Fruit fly (Drosophila melanogaster) whole organism, adult: ENCODE data around the gene 4E-T.
A peak's percentile ranks its signal among the peaks of the same experiment; 100 is the strongest.
"Not testable (repeated sequence)": the region's sequence is repeated elsewhere in the genome, so short reads cannot be mapped to it uniquely, and the experiment has no call there.

Experiments used
- CG11617 ChIP-seq: fragments of 200-800 bp; sonication (Bioruptor generic); optimal IDR thresholded peaks from 2 replicates; lab custom pipeline; 2017; ENCODE audit warnings: mild to moderate bottlenecking, missing biosample characterization, missing genetic modification reagents, missing genetic modification characterization
- CG12768 ChIP-seq: fragments of 200-800 bp; sonication (Bioruptor generic); optimal IDR thresholded peaks from 2 replicates; lab custom pipeline; 2017; ENCODE audit warnings: missing biosample characterization, missing genetic modification characterization, mild to moderate bottlenecking, moderate library complexity, missing genetic modification reagents
- CG14711 ChIP-seq: fragments of 200-800 bp; sonication (Bioruptor generic); optimal IDR thresholded peaks from 2 replicates; lab custom pipeline; 2018; ENCODE audit warnings: missing biosample characterization, mild to moderate bottlenecking, missing genetic modification characterization, moderate library complexity
- CG1620 ChIP-seq: fragments of 200-800 bp; sonication (Bioruptor generic); optimal IDR thresholded peaks from 2 replicates; lab custom pipeline; 2016; ENCODE audit warnings: missing biosample characterization, missing genetic modification characterization
- CG33017 ChIP-seq: fragments of 200-800 bp; sonication (Bioruptor generic); optimal IDR thresholded peaks from 2 replicates; lab custom pipeline; 2018; ENCODE audit warnings: missing biosample characterization, mild to moderate bottlenecking, missing genetic modification characterization, moderate library complexity
- CG5204 ChIP-seq: fragments of 200-800 bp; sonication (Bioruptor generic); optimal IDR thresholded peaks from 2 replicates; lab custom pipeline; 2016; ENCODE audit warnings: missing biosample characterization, missing genetic modification characterization
- CG7045 ChIP-seq: fragments of 200-800 bp; sonication (Bioruptor generic); optimal IDR thresholded peaks from 2 replicates; lab custom pipeline; 2017; ENCODE audit warnings: missing biosample characterization, mild to moderate bottlenecking, missing genetic modification characterization
- CG7101 ChIP-seq: fragments of 200-800 bp; sonication (Bioruptor generic); optimal IDR thresholded peaks from 2 replicates; lab custom pipeline; 2018; ENCODE audit warnings: missing biosample characterization, mild to moderate bottlenecking, missing genetic modification characterization, moderate library complexity
- Clk ChIP-seq: fragments of 200-800 bp; sonication (Bioruptor generic); optimal IDR thresholded peaks from 2 replicates; lab custom pipeline; 2017; ENCODE audit warnings: missing biosample characterization, missing genetic modification characterization
- Crg-1 ChIP-seq: fragments of 200-800 bp; sonication (Bioruptor generic); optimal IDR thresholded peaks from 2 replicates; lab custom pipeline; 2016; ENCODE audit warnings: missing biosample characterization, missing genetic modification characterization
- Hr96 ChIP-seq: fragments of 200-800 bp; sonication (Bioruptor generic); optimal IDR thresholded peaks from 2 replicates; lab custom pipeline; 2016; ENCODE audit warnings: missing biosample characterization, missing genetic modification characterization
- Mnt ChIP-seq: fragments of 200-800 bp; sonication (Bioruptor generic); optimal IDR thresholded peaks from 2 replicates; lab custom pipeline; 2016; ENCODE audit warnings: missing biosample characterization, mild to moderate bottlenecking, missing genetic modification characterization
- bab1 ChIP-seq: fragments of 200-800 bp; sonication (Bioruptor generic); optimal IDR thresholded peaks from 3 replicates; lab custom pipeline; 2019; ENCODE audit warnings: missing biosample characterization, mild to moderate bottlenecking, missing genetic modification characterization, moderate library complexity
- cic ChIP-seq: fragments of 200-800 bp; sonication (Bioruptor generic); optimal IDR thresholded peaks from 2 replicates; lab custom pipeline; 2017; ENCODE audit warnings: missing biosample characterization, mild to moderate bottlenecking, missing genetic modification characterization, moderate library complexity
- cnc ChIP-seq, 2 experiments: fragments of >200 bp; optimal IDR thresholded peaks; 2 replicates each; lab custom pipeline; 2017
- kay ChIP-seq: fragments of 200-800 bp; sonication (Bioruptor generic); peaks from one replicate; lab custom pipeline; 2016; ENCODE audit warnings: missing biosample characterization, missing genetic modification characterization, borderline replicate concordance
- ovo ChIP-seq: fragments of 200-800 bp; sonication (Bioruptor generic); optimal IDR thresholded peaks from 2 replicates; lab custom pipeline; 2016; ENCODE audit warnings: missing biosample characterization, missing genetic modification characterization
- pad ChIP-seq: fragments of 200-800 bp; sonication (Bioruptor generic); optimal IDR thresholded peaks from 3 replicates; lab custom pipeline; 2017; ENCODE audit warnings: missing biosample characterization, missing genetic modification characterization, mild to moderate bottlenecking, moderate library complexity, missing genetic modification reagents
- tj ChIP-seq: fragments of 200-800 bp; sonication (Bioruptor generic); optimal IDR thresholded peaks from 3 replicates; lab custom pipeline; 2017; ENCODE audit warnings: missing biosample characterization, mild to moderate bottlenecking, missing genetic modification characterization, moderate library complexity
- toe ChIP-seq: fragments of 200-800 bp; sonication (Bioruptor generic); optimal IDR thresholded peaks from 2 replicates; lab custom pipeline; 2016; ENCODE audit warnings: missing biosample characterization, missing genetic modification characterization

Gene 4E-T

dm6 chr4:930311-931198 is 27.6 kb downstream of the 4E-T start, which contains the start of gene eIF4G1:
Gene eIF4G1 (minus strand): TSS chr4:930715.
- TF ChIP-seq ovo (no peak), tj (GFP tag; lab: Kevin White, UChicago) (peak; percentile 32), kay (GFP tag; lab: Kevin White, UChicago) (peak; percentile 41), CG14711 (tag; lab: Kevin White, UChicago) (peak; percentile 11), Crg-1 (GFP tag; lab: Kevin White, UChicago) (no peak), CG12768 (no peak), CG1620 (GFP tag; lab: Kevin White, UChicago) (peak; percentile 5), CG7101 (tag; lab: Kevin White, UChicago) (peak; percentile 9), Clk (GFP tag; lab: Kevin White, UChicago) (no peak), toe (GFP tag; lab: Kevin White, UChicago) (no peak), Mnt (GFP tag; lab: Kevin White, UChicago) (peak; percentile 9), cnc (optimal IDR thresholded peaks at IDR 0.05; lab: Kevin White, UChicago) (no peak), bab1 (peak; percentile 23), CG5204 (GFP tag; lab: Kevin White, UChicago) (no peak)

DNA sequence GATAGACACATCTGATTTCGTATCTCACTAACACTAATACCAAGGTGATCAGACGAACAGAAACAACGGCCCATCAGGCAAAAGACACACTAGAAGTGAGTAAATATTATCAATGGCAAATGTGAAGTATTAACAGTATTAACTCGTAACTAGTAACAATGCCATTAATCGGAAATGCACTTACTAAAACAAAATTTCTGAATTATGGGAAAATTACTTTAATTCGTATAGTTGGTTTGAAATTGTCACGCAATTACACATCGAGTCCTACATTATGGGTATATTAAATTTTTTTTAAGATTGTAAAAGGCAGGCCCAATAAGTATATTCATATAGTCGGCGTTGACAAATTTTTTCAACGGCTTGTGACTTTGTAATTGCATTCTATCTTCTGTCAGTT is 35.6 kb downstream of the 4E-T start:
- TF ChIP-seq bab1 (no peak), Hr96 (GFP tag; lab: Kevin White, UChicago) (no peak), CG33017 (tag; lab: Kevin White, UChicago) (peak; percentile 65), ovo (no peak), CG1620 (GFP tag; lab: Kevin White, UChicago) (no peak), Mnt (GFP tag; lab: Kevin White, UChicago) (peak; percentile 13), CG14711 (tag; lab: Kevin White, UChicago) (peak; percentile 7), CG12768 (peak; percentile 39), cnc (optimal IDR thresholded peaks at IDR 0.05; lab: Kevin White, UChicago) (no peak), pad (no peak), CG11617 (GFP tag; lab: Kevin White, UChicago) (peak; percentile 64), toe (GFP tag; lab: Kevin White, UChicago) (no peak), CG7045 (GFP tag; lab: Kevin White, UChicago) (no peak), cic (peak; percentile 82), Crg-1 (GFP tag; lab: Kevin White, UChicago) (peak; percentile 24), Clk (GFP tag; lab: Kevin White, UChicago) (no peak), CG5204 (GFP tag; lab: Kevin White, UChicago) (peak; percentile 54), tj (GFP tag; lab: Kevin White, UChicago) (no peak), CG7101 (tag; lab: Kevin White, UChicago) (peak; percentile 53)

dm6 chr4:912231-912630 is 46.0 kb downstream of the 4E-T start, which contains the start of gene unc-13:
Gene unc-13 (minus strand): TSS chr4:912331.
- not testable (repeated sequence) for TF ChIP-seq CG7045 (GFP tag; lab: Kevin White, UChicago); CG14711 (tag; lab: Kevin White, UChicago); cic

- TF ChIP-seq Crg-1 (GFP tag; lab: Kevin White, UChicago) (no peak), cnc (optimal IDR thresholded peaks at IDR 0.05; lab: Kevin White, UChicago) (no peak), kay (GFP tag; lab: Kevin White, UChicago) (peak; percentile 92), CG11617 (GFP tag; lab: Kevin White, UChicago) (no peak), tj (GFP tag; lab: Kevin White, UChicago) (no peak)
Measured at dm6 chr4:909134-909533, 49.1 kb downstream of the 4E-T start.

DNA sequence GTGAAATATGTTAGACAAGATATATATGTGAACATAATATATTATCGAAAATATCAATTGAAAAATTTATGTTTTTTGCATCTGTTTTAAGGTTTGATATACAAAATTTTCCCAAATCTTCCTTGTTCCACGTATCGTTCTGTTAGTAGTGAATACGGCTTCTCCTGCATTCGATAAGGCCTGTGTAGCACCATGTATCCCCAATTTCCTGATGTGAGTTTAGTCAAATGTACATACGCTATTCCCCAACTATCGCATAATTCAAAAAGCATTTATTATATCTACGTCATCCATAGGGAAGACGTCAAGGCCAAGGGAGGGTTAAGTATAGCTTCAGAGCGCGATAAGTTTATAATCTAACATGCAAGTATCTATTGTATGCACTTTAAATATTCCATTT is 53.5 kb downstream of the 4E-T start:
- peak; percentile 17 for TF ChIP-seq bab1
- no peak for TF ChIP-seq CG14711 (tag; lab: Kevin White, UChicago)
- no peak for TF ChIP-seq cnc (optimal IDR thresholded peaks at IDR 0.05; lab: Kevin White, UChicago)
